Fruit fly (Drosophila melanogaster) whole organism, embryonic: ENCODE measurements around the gene raw.
A peak's percentile ranks its signal among the peaks of the same experiment; 100 is the strongest.

Experiments used
- Adf1 ChIP-seq: fragments of 200-800 bp; sonication (Bioruptor generic); IDR thresholded peaks from 2 replicates; pipeline ENCODE4 v1.3.6; 2022; ENCODE audit warnings: missing biosample characterization, missing genetic modification characterization
- CG10431 ChIP-seq: fragments of 200-800 bp; sonication (Bioruptor generic); optimal IDR thresholded peaks from 3 replicates; lab custom pipeline; 2018; ENCODE audit warnings: missing biosample characterization, mild to moderate bottlenecking, missing genetic modification characterization
- CG10543 ChIP-seq: fragments of 200-800 bp; sonication (Bioruptor generic); optimal IDR thresholded peaks from 3 replicates; lab custom pipeline; 2017; ENCODE audit warnings: missing biosample characterization, mild to moderate bottlenecking, missing genetic modification characterization, moderate library complexity
- CG10979 ChIP-seq: fragments of 200-800 bp; sonication (Bioruptor generic); optimal IDR thresholded peaks from 2 replicates; lab custom pipeline; 2018; ENCODE audit warnings: missing biosample characterization, mild to moderate bottlenecking, missing genetic modification characterization, moderate library complexity
- CG11560 ChIP-seq: fragments of 200-800 bp; sonication (Bioruptor generic); IDR thresholded peaks from 3 replicates; pipeline ENCODE4 v1.3.6; 2022; ENCODE audit warnings: missing biosample characterization, missing genetic modification characterization
- CG1233 ChIP-seq: fragments of 200-800 bp; sonication (Bioruptor generic); optimal IDR thresholded peaks from 4 replicates; lab custom pipeline; 2018; ENCODE audit warnings: missing biosample characterization, mild to moderate bottlenecking, missing genetic modification characterization
- CG13624 ChIP-seq: fragments of 200-800 bp; sonication (Bioruptor generic); optimal IDR thresholded peaks from 2 replicates; lab custom pipeline; 2016; ENCODE audit warnings: missing biosample characterization, missing genetic modification characterization
- CG14014 ChIP-seq: fragments of 200-800 bp; sonication (Bioruptor generic); IDR thresholded peaks from 2 replicates; pipeline ENCODE4 v1.3.6; 2022; ENCODE audit warnings: missing biosample characterization, missing genetic modification characterization
- CG15269 ChIP-seq: fragments of 200-800 bp; sonication (Bioruptor generic); optimal IDR thresholded peaks from 2 replicates; lab custom pipeline; 2018; ENCODE audit warnings: missing biosample characterization, mild to moderate bottlenecking, missing genetic modification characterization, moderate library complexity
- CG15696 ChIP-seq: fragments of 200-800 bp; sonication (Bioruptor generic); optimal IDR thresholded peaks from 2 replicates; lab custom pipeline; 2019; ENCODE audit warnings: missing biosample characterization, mild to moderate bottlenecking, missing genetic modification characterization, moderate library complexity
- CG1602 ChIP-seq: fragments of 200-800 bp; sonication (Bioruptor generic); optimal IDR thresholded peaks from 3 replicates; lab custom pipeline; 2016; ENCODE audit warnings: missing biosample characterization, missing genetic modification characterization
- CG16779 ChIP-seq: fragments of 200-800 bp; sonication (Bioruptor generic); IDR thresholded peaks from 2 replicates; pipeline ENCODE4 v1.3.6; 2022; ENCODE audit warnings: missing biosample characterization, missing genetic modification characterization
- CG17385 ChIP-seq: fragments of 200-800 bp; sonication (Bioruptor generic); optimal IDR thresholded peaks from 3 replicates; lab custom pipeline; 2018; ENCODE audit warnings: missing biosample characterization, mild to moderate bottlenecking, missing genetic modification characterization
- CG17612 ChIP-seq: fragments of 200-800 bp; sonication (Bioruptor generic); IDR thresholded peaks from 2 replicates; pipeline ENCODE4 v1.3.6; 2022; ENCODE audit warnings: missing biosample characterization, missing genetic modification characterization
- CG17912 ChIP-seq: fragments of 200-800 bp; sonication (Bioruptor generic); optimal IDR thresholded peaks from 2 replicates; lab custom pipeline; 2018; ENCODE audit warnings: missing biosample characterization, mild to moderate bottlenecking, missing genetic modification characterization
- CG3281 ChIP-seq: fragments of 200-800 bp; sonication (Bioruptor generic); optimal IDR thresholded peaks from 3 replicates; lab custom pipeline; 2017; ENCODE audit warnings: missing biosample characterization, mild to moderate bottlenecking, missing genetic modification characterization
- CG34376 ChIP-seq: fragments of 200-800 bp; sonication (Bioruptor generic); optimal IDR thresholded peaks from 2 replicates; lab custom pipeline; 2018; ENCODE audit warnings: missing biosample characterization, mild to moderate bottlenecking, missing genetic modification characterization
- CG34422 ChIP-seq: fragments of 200-800 bp; sonication (Bioruptor generic); IDR thresholded peaks from 3 replicates; pipeline ENCODE4 v1.3.6; 2022; ENCODE audit warnings: missing biosample characterization, missing genetic modification characterization
- CG43689 ChIP-seq: fragments of 200-800 bp; sonication (Bioruptor generic); IDR thresholded peaks from 2 replicates; pipeline ENCODE4 v1.3.6; 2022; ENCODE audit warnings: missing biosample characterization, missing genetic modification characterization
- CG6683 ChIP-seq: fragments of 200-800 bp; sonication (Bioruptor generic); optimal IDR thresholded peaks from 2 replicates; lab custom pipeline; 2017; ENCODE audit warnings: missing biosample characterization, mild to moderate bottlenecking, missing genetic modification characterization, missing genetic modification reagents
- CG7357 ChIP-seq: fragments of 200-800 bp; sonication (Bioruptor generic); IDR thresholded peaks from 3 replicates; pipeline ENCODE4 v1.3.6; 2022; ENCODE audit warnings: missing biosample characterization, missing genetic modification characterization
- CG8924 ChIP-seq: fragments of 200-800 bp; optimal IDR thresholded peaks from 3 replicates; lab custom pipeline; 2019; ENCODE audit warnings: missing biosample characterization, mild to moderate bottlenecking, missing genetic modification characterization, moderate library complexity
- CHES-1-like ChIP-seq: fragments of 200-800 bp; sonication (Bioruptor generic); optimal IDR thresholded peaks from 2 replicates; lab custom pipeline; 2016; ENCODE audit warnings: missing biosample characterization, missing genetic modification characterization
- CrebB ChIP-seq: fragments of 200-800 bp; sonication (Bioruptor generic); optimal IDR thresholded peaks from 3 replicates; lab custom pipeline; 2018; ENCODE audit warnings: missing biosample characterization, mild to moderate bottlenecking, missing genetic modification characterization
- Dip2 ChIP-seq: fragments of 200-800 bp; sonication (Bioruptor generic); IDR thresholded peaks from 2 replicates; pipeline ENCODE4 v1.3.6; 2022; ENCODE audit warnings: missing biosample characterization, missing genetic modification characterization
- Doc3 ChIP-seq: fragments of 200-800 bp; sonication (Bioruptor generic); IDR thresholded peaks from 3 replicates; pipeline ENCODE4 v1.3.6; 2022; ENCODE audit warnings: missing biosample characterization, missing genetic modification characterization; ENCODE audit not compliant: partially characterized antibody
- Dp ChIP-seq: fragments of 200-800 bp; sonication (Bioruptor generic); optimal IDR thresholded peaks from 2 replicates; lab custom pipeline; 2018; ENCODE audit warnings: missing biosample characterization, mild to moderate bottlenecking, missing genetic modification characterization, moderate library complexity
- E2f2 ChIP-seq: fragments of 200-800 bp; sonication (Bioruptor generic); IDR thresholded peaks from 2 replicates; pipeline ENCODE4 v1.3.6; 2022; ENCODE audit warnings: missing biosample characterization, missing genetic modification characterization
- HLHmδ ChIP-seq: fragments of 200-800 bp; sonication (Bioruptor generic); optimal IDR thresholded peaks from 2 replicates; lab custom pipeline; 2018; ENCODE audit warnings: missing biosample characterization, mild to moderate bottlenecking, missing genetic modification characterization, moderate library complexity
- HmgZ ChIP-seq: fragments of 200-800 bp; sonication (Bioruptor generic); optimal IDR thresholded peaks from 2 replicates; lab custom pipeline; 2018; ENCODE audit warnings: missing biosample characterization, mild to moderate bottlenecking, missing genetic modification characterization
- MTF-1 ChIP-seq: fragments of 200-800 bp; sonication (Bioruptor generic); optimal IDR thresholded peaks from 2 replicates; lab custom pipeline; 2018; ENCODE audit warnings: missing biosample characterization, mild to moderate bottlenecking, missing genetic modification characterization, borderline replicate concordance
- Max ChIP-seq: fragments of 200-800 bp; sonication (Bioruptor generic); optimal IDR thresholded peaks from 2 replicates; lab custom pipeline; 2016; ENCODE audit warnings: missing biosample characterization, mild to moderate bottlenecking, missing genetic modification characterization
- NC2α ChIP-seq: fragments of 200-800 bp; sonication (Bioruptor generic); optimal IDR thresholded peaks from 2 replicates; lab custom pipeline; 2016; ENCODE audit warnings: missing biosample characterization, missing genetic modification characterization
- Oaz ChIP-seq: fragments of 200-800 bp; sonication (Bioruptor generic); IDR thresholded peaks from 2 replicates; pipeline ENCODE4 v1.3.6; 2022; ENCODE audit warnings: missing biosample characterization, missing genetic modification characterization
- PHDP ChIP-seq: fragments of 200-800 bp; sonication (Bioruptor generic); optimal IDR thresholded peaks from 3 replicates; lab custom pipeline; 2018; ENCODE audit warnings: missing biosample characterization, mild to moderate bottlenecking, missing genetic modification characterization, moderate library complexity
- Sry-δ ChIP-seq: fragments of 200-800 bp; sonication (Bioruptor generic); optimal IDR thresholded peaks from 2 replicates; lab custom pipeline; 2016; ENCODE audit warnings: missing biosample characterization, missing genetic modification characterization
- YL-1 ChIP-seq: fragments of 200-800 bp; sonication (Bioruptor generic); optimal IDR thresholded peaks from 3 replicates; lab custom pipeline; 2017; ENCODE audit warnings: missing biosample characterization, mild to moderate bottlenecking, missing genetic modification characterization
- amos ChIP-seq: fragments of 200-800 bp; sonication (Bioruptor generic); IDR thresholded peaks from 2 replicates; pipeline ENCODE4 v1.3.6; 2022; ENCODE audit warnings: missing biosample characterization, missing genetic modification characterization; ENCODE audit not compliant: partially characterized antibody
- ara ChIP-seq: fragments of 200-800 bp; sonication (Bioruptor generic); IDR thresholded peaks from 2 replicates; pipeline ENCODE4 v1.3.6; 2022; ENCODE audit warnings: missing biosample characterization, missing genetic modification characterization
- fd64A ChIP-seq: fragments of 200-800 bp; sonication (Bioruptor generic); optimal IDR thresholded peaks from 3 replicates; lab custom pipeline; 2018; ENCODE audit warnings: missing biosample characterization, mild to moderate bottlenecking, missing genetic modification characterization
- gcm2 ChIP-seq: fragments of 200-800 bp; sonication (Bioruptor generic); optimal IDR thresholded peaks from 2 replicates; lab custom pipeline; 2016; ENCODE audit warnings: missing biosample characterization, missing genetic modification characterization
- gsb-n ChIP-seq: fragments of 200-800 bp; sonication (Bioruptor generic); optimal IDR thresholded peaks from 3 replicates; lab custom pipeline; 2018; ENCODE audit warnings: missing biosample characterization, mild to moderate bottlenecking, missing genetic modification characterization
- lab ChIP-seq: fragments of 200-800 bp; sonication (Bioruptor generic); optimal IDR thresholded peaks from 3 replicates; lab custom pipeline; 2017; ENCODE audit warnings: missing biosample characterization, missing genetic modification characterization, mild to moderate bottlenecking, moderate library complexity, missing genetic modification reagents
- mam ChIP-seq: fragments of 200-800 bp; sonication (Bioruptor generic); optimal IDR thresholded peaks from 3 replicates; lab custom pipeline; 2016; ENCODE audit warnings: missing biosample characterization, missing genetic modification characterization
- phol ChIP-seq: fragments of 200-800 bp; sonication (Bioruptor generic); optimal IDR thresholded peaks from 3 replicates; lab custom pipeline; 2018; ENCODE audit warnings: missing biosample characterization, mild to moderate bottlenecking, missing genetic modification characterization, moderate library complexity
- stwl ChIP-seq: fragments of 200-800 bp; sonication (Bioruptor generic); optimal IDR thresholded peaks from 3 replicates; lab custom pipeline; 2018; ENCODE audit warnings: missing biosample characterization, mild to moderate bottlenecking, missing genetic modification characterization, moderate library complexity
- sug ChIP-seq: fragments of 200-800 bp; optimal IDR thresholded peaks from 2 replicates; lab custom pipeline; 2019; ENCODE audit warnings: missing biosample characterization, mild to moderate bottlenecking, missing genetic modification characterization, moderate library complexity
- wdn ChIP-seq: fragments of 200-800 bp; sonication (Bioruptor generic); IDR thresholded peaks from 2 replicates; pipeline ENCODE4 v1.3.6; 2022; ENCODE audit warnings: missing biosample characterization, missing genetic modification characterization
- z ChIP-seq: fragments of 200-800 bp; sonication (Bioruptor generic); IDR thresholded peaks from 3 replicates; pipeline ENCODE4 v1.3.6; 2022; ENCODE audit warnings: missing biosample characterization, missing genetic modification characterization

The raw gene

dm6 chr2L:8692426-8693180 lies 47.9 kb downstream of the raw start (continued):
- TF ChIP-seq wdn (GFP tag; lab: Robert Waterston, UW) = no peak
- no peak for TF ChIP-seq gsb-n (tag; lab: Kevin White, UChicago)
- no peak for TF ChIP-seq Dip2
- TF ChIP-seq CG34422 (GFP tag; lab: Robert Waterston, UW) = no peak
- TF ChIP-seq CG43689 (GFP tag; lab: Robert Waterston, UW) = no peak
- TF ChIP-seq Sry-δ (GFP tag; lab: Kevin White, UChicago) = no peak
- no peak for TF ChIP-seq CG15696
- TF ChIP-seq phol = no peak
- no peak for TF ChIP-seq ara
- peak; percentile 68 for TF ChIP-seq lab (GFP tag; lab: Kevin White, UChicago)
- no peak for TF ChIP-seq CG7357 (GFP tag; lab: Robert Waterston, UW)
- TF ChIP-seq NC2α (GFP tag; lab: Kevin White, UChicago) = no peak
- no peak for TF ChIP-seq stwl
- TF ChIP-seq CG3281 (GFP tag; lab: Kevin White, UChicago) = peak; percentile 60
- peak; percentile 18 for TF ChIP-seq MTF-1
- TF ChIP-seq gcm2 = no peak
- no peak for TF ChIP-seq CG6683 (GFP tag; lab: Kevin White, UChicago)
- TF ChIP-seq CG16779 (GFP tag; lab: Robert Waterston, UW) = 0 out of 2 replicates have a peak, but pooled peaks have one; percentile 29
- peak; percentile 47 for TF ChIP-seq CG15269 (tag; lab: Kevin White, UChicago)
- peak; percentile 52; the same call in 1 of the 2 replicates for TF ChIP-seq CG14014 (GFP tag; lab: Robert Waterston, UW)
- peak; percentile 71 for TF ChIP-seq CHES-1-like (GFP tag; lab: Kevin White, UChicago)
- TF ChIP-seq Doc3 = no peak
- no peak for TF ChIP-seq CG10979
- TF ChIP-seq z (GFP tag; lab: Robert Waterston, UW) = 0 out of 3 replicates have a peak, but pooled peaks have one; percentile 30
- TF ChIP-seq CG17612 (GFP tag; lab: Robert Waterston, UW) = no peak
- peak; percentile 78 for TF ChIP-seq sug
- peak; percentile 11 for TF ChIP-seq CG1233 (GFP tag; lab: Kevin White, UChicago)
- TF ChIP-seq HmgZ = peak; percentile 35
- TF ChIP-seq YL-1 (GFP tag; lab: Kevin White, UChicago) = peak; percentile 16
- TF ChIP-seq amos (GFP tag; lab: Robert Waterston, UW) = no peak
- TF ChIP-seq CG17912 (GFP tag; lab: Kevin White, UChicago) = no peak
- TF ChIP-seq CG10431 = no peak
- TF ChIP-seq PHDP = peak; percentile 45
- peak; percentile 32 for TF ChIP-seq mam (GFP tag; lab: Kevin White, UChicago)
- TF ChIP-seq fd64A = no peak
- no peak for TF ChIP-seq Dp (GFP tag; lab: Kevin White, UChicago)
- TF ChIP-seq CG8924 = no peak
- no peak for TF ChIP-seq E2f2
- peak; percentile 49; the same call in 1 of the 2 replicates for TF ChIP-seq Adf1
- peak; percentile 78 for TF ChIP-seq CG10543 (GFP tag; lab: Kevin White, UChicago)
- peak; percentile 51 for TF ChIP-seq CG17385 (GFP tag; lab: Kevin White, UChicago)
- no peak for TF ChIP-seq Max (GFP tag; lab: Kevin White, UChicago)
- no peak for TF ChIP-seq HLHmδ (GFP tag; lab: Kevin White, UChicago)
- peak; percentile 45 for TF ChIP-seq CG34376 (GFP tag; lab: Kevin White, UChicago)
- peak; percentile 73 for TF ChIP-seq CrebB (tag; lab: Kevin White, UChicago)
- TF ChIP-seq CG11560 (tag; lab: Robert Waterston, UW) = 0 out of 3 replicates have a peak, but pooled peaks have one; percentile 22
- TF ChIP-seq Oaz = no peak
- no peak for TF ChIP-seq CG1602 (GFP tag; lab: Kevin White, UChicago)
- peak; percentile 45 for TF ChIP-seq CG13624
